Fruit fly (Drosophila melanogaster) whole organism, embryonic: ENCODE measurements around the gene pigs.

Experiments
- B-H1 ChIP-seq: fragments of 200-800 bp; sonication (Bioruptor generic); IDR thresholded peaks from 3 replicates; pipeline ENCODE4 v1.3.6; 2022; ENCODE audit warnings: missing biosample characterization, missing genetic modification characterization
- Bteb2 ChIP-seq: fragments of 200-800 bp; sonication (Bioruptor generic); optimal IDR thresholded peaks from 2 replicates; lab custom pipeline; 2016; ENCODE audit warnings: missing biosample characterization, missing genetic modification characterization
- CG10431 ChIP-seq: fragments of 200-800 bp; sonication (Bioruptor generic); optimal IDR thresholded peaks from 3 replicates; lab custom pipeline; 2018; ENCODE audit warnings: missing biosample characterization, mild to moderate bottlenecking, missing genetic modification characterization
- CG11456 ChIP-seq: fragments of 200-800 bp; sonication (Bioruptor generic); IDR thresholded peaks from 3 replicates; pipeline ENCODE4 v1.3.6; 2022; ENCODE audit warnings: missing biosample characterization, missing genetic modification characterization
- CG12769 ChIP-seq: fragments of 200-800 bp; sonication (Bioruptor generic); optimal IDR thresholded peaks from 2 replicates; lab custom pipeline; 2019; ENCODE audit warnings: missing biosample characterization, mild to moderate bottlenecking, missing genetic modification characterization, moderate library complexity
- CG14050 ChIP-seq: fragments of 200-800 bp; sonication (Bioruptor generic); IDR thresholded peaks from 3 replicates; pipeline ENCODE4 v1.3.6; 2022; ENCODE audit warnings: missing biosample characterization, missing genetic modification characterization
- CG15479 ChIP-seq: fragments of 200-800 bp; sonication (Bioruptor generic); optimal IDR thresholded peaks from 3 replicates; lab custom pipeline; 2019; ENCODE audit warnings: missing biosample characterization, mild to moderate bottlenecking, missing genetic modification characterization, moderate library complexity
- CG15601 ChIP-seq: fragments of 200-800 bp; sonication (Bioruptor generic); optimal IDR thresholded peaks from 3 replicates; lab custom pipeline; 2019; ENCODE audit warnings: missing biosample characterization, mild to moderate bottlenecking, missing genetic modification characterization, moderate library complexity
- CG1647 ChIP-seq: fragments of 200-800 bp; sonication (Bioruptor generic); optimal IDR thresholded peaks from 3 replicates; lab custom pipeline; 2016; ENCODE audit warnings: missing biosample characterization, missing genetic modification characterization
- CG17385 ChIP-seq: fragments of 200-800 bp; sonication (Bioruptor generic); optimal IDR thresholded peaks from 3 replicates; lab custom pipeline; 2018; ENCODE audit warnings: missing biosample characterization, mild to moderate bottlenecking, missing genetic modification characterization
- CG17829 ChIP-seq: fragments of 200-800 bp; optimal IDR thresholded peaks from 2 replicates; lab custom pipeline; 2019; ENCODE audit warnings: missing biosample characterization, mild to moderate bottlenecking, missing genetic modification characterization, moderate library complexity
- CG2889 ChIP-seq: fragments of 200-800 bp; sonication (Bioruptor generic); IDR thresholded peaks from 3 replicates; pipeline ENCODE4 v1.3.6; 2022; ENCODE audit warnings: missing biosample characterization, missing genetic modification characterization
- CG30020 ChIP-seq: fragments of 200-800 bp; optimal IDR thresholded peaks from 2 replicates; lab custom pipeline; 2019; ENCODE audit warnings: missing biosample characterization, mild to moderate bottlenecking, missing genetic modification characterization, moderate library complexity
- CG33213 ChIP-seq: fragments of 200-800 bp; sonication (Bioruptor generic); optimal IDR thresholded peaks from 3 replicates; lab custom pipeline; 2016; ENCODE audit warnings: missing biosample characterization, missing genetic modification characterization
- CG3838 ChIP-seq: fragments of 200-800 bp; sonication (Bioruptor generic); optimal IDR thresholded peaks from 3 replicates; lab custom pipeline; 2016; ENCODE audit warnings: missing biosample characterization, missing genetic modification characterization
- CG6175 ChIP-seq: fragments of 200-800 bp; sonication (Bioruptor generic); IDR thresholded peaks from 3 replicates; pipeline ENCODE4 v1.3.6; 2022; ENCODE audit warnings: missing biosample characterization, missing genetic modification characterization
- CG6272 ChIP-seq: fragments of 200-800 bp; sonication (Bioruptor generic); IDR thresholded peaks from 2 replicates; pipeline ENCODE4 v1.3.6; 2022; ENCODE audit warnings: missing biosample characterization, missing genetic modification characterization
- CG8924 ChIP-seq: fragments of 200-800 bp; optimal IDR thresholded peaks from 3 replicates; lab custom pipeline; 2019; ENCODE audit warnings: missing biosample characterization, mild to moderate bottlenecking, missing genetic modification characterization, moderate library complexity
- Chrac-16 ChIP-seq: fragments of 200-800 bp; sonication (Bioruptor generic); optimal IDR thresholded peaks from 3 replicates; lab custom pipeline; 2016; ENCODE audit warnings: missing biosample characterization, missing genetic modification characterization
- Dip3 ChIP-seq: fragments of 200-800 bp; sonication (Bioruptor generic); optimal IDR thresholded peaks from 3 replicates; lab custom pipeline; 2016; ENCODE audit warnings: missing biosample characterization, missing genetic modification characterization
- Dref ChIP-seq: fragments of 200-800 bp; sonication (Bioruptor generic); IDR thresholded peaks from 2 replicates; pipeline ENCODE4 v1.3.6; 2022; ENCODE audit warnings: missing biosample characterization, missing genetic modification characterization
- Drgx ChIP-seq: fragments of 200-800 bp; sonication (Bioruptor generic); IDR thresholded peaks from 2 replicates; pipeline ENCODE4 v1.3.6; 2022; ENCODE audit warnings: missing biosample characterization, missing genetic modification characterization
- HmgD ChIP-seq: fragments of 200-800 bp; sonication (Bioruptor generic); optimal IDR thresholded peaks from 3 replicates; lab custom pipeline; 2016; ENCODE audit warnings: missing biosample characterization, missing genetic modification characterization
- Hmx ChIP-seq: fragments of 200-800 bp; sonication (Bioruptor generic); optimal IDR thresholded peaks from 2 replicates; lab custom pipeline; 2016; ENCODE audit warnings: missing biosample characterization, missing genetic modification characterization
- MTF-1 ChIP-seq: fragments of 200-800 bp; sonication (Bioruptor generic); optimal IDR thresholded peaks from 2 replicates; lab custom pipeline; 2018; ENCODE audit warnings: missing biosample characterization, mild to moderate bottlenecking, missing genetic modification characterization, borderline replicate concordance
- Myb ChIP-seq: fragments of 200-800 bp; sonication (Bioruptor generic); optimal IDR thresholded peaks from 2 replicates; lab custom pipeline; 2016; ENCODE audit warnings: missing biosample characterization, missing genetic modification characterization
- NK7.1 ChIP-seq: fragments of 200-800 bp; sonication (Bioruptor generic); optimal IDR thresholded peaks from 3 replicates; lab custom pipeline; 2016; ENCODE audit warnings: missing biosample characterization, missing genetic modification characterization
- Ssrp ChIP-seq: fragments of 200-800 bp; sonication (Bioruptor generic); optimal IDR thresholded peaks from 2 replicates; lab custom pipeline; 2018; ENCODE audit warnings: missing biosample characterization, mild to moderate bottlenecking, missing genetic modification characterization, moderate library complexity
- ap ChIP-seq: fragments of 200-800 bp; sonication (Bioruptor generic); IDR thresholded peaks from 2 replicates; pipeline ENCODE4 v1.3.6; 2022; ENCODE audit warnings: missing biosample characterization, missing genetic modification characterization
- ato ChIP-seq: fragments of 200-800 bp; sonication (Bioruptor generic); IDR thresholded peaks from 2 replicates; pipeline ENCODE4 v1.3.6; 2022; ENCODE audit warnings: missing biosample characterization, missing genetic modification characterization; ENCODE audit not compliant: partially characterized antibody
- az2 ChIP-seq: fragments of 200-800 bp; sonication (Bioruptor generic); optimal IDR thresholded peaks from 3 replicates; lab custom pipeline; 2016; ENCODE audit warnings: missing biosample characterization, missing genetic modification characterization
- cas ChIP-seq: fragments of 200-800 bp; sonication (Bioruptor generic); IDR thresholded peaks from 2 replicates; pipeline ENCODE4 v1.3.6; 2022; ENCODE audit warnings: missing biosample characterization, missing genetic modification characterization
- chif ChIP-seq, 2 experiments: fragments of 200-800 bp; sonication (Bioruptor generic); optimal IDR thresholded peaks; 3 replicates each; lab custom pipeline; 2016; ENCODE audit warnings: missing biosample characterization in 2 of 2, missing genetic modification characterization in 2 of 2
- dan ChIP-seq: fragments of 200-800 bp; sonication (Bioruptor generic); IDR thresholded peaks from 2 replicates; pipeline ENCODE4 v1.3.6; 2022; ENCODE audit warnings: missing biosample characterization, missing genetic modification characterization
- fd96Cb ChIP-seq: fragments of 200-800 bp; sonication (Bioruptor generic); optimal IDR thresholded peaks from 2 replicates; lab custom pipeline; 2018; ENCODE audit warnings: missing biosample characterization, mild to moderate bottlenecking, missing genetic modification characterization, moderate library complexity
- gro ChIP-seq: fragments of 200-800 bp; sonication (Bioruptor generic); optimal IDR thresholded peaks from 2 replicates; lab custom pipeline; 2016; ENCODE audit warnings: missing biosample characterization, missing genetic modification characterization
- hb ChIP-seq: fragments of 200-800 bp; sonication (Bioruptor generic); IDR thresholded peaks from 3 replicates; pipeline ENCODE4 v1.3.6; 2022; ENCODE audit warnings: missing biosample characterization, missing genetic modification characterization; ENCODE audit not compliant: partially characterized antibody
- hth ChIP-seq: fragments of >200 bp; optimal IDR thresholded peaks from 2 replicates; lab custom pipeline; 2017; ENCODE audit warnings: inconsistent platforms
- jumu ChIP-seq: fragments of 200-800 bp; sonication (Bioruptor generic); optimal IDR thresholded peaks from 3 replicates; lab custom pipeline; 2016; ENCODE audit warnings: missing biosample characterization, missing genetic modification characterization
- lola ChIP-seq, 3 experiments: fragments of >200 bp in 2 of 3; fragments of 200-800 bp in 1 of 3; sonication (Bioruptor generic) in 1 of 3; optimal IDR thresholded peaks; 2 replicates each; lab custom pipeline; 2017 to 2019; ENCODE audit warnings: missing biosample characterization in 3 of 3, missing genetic modification characterization in 3 of 3, mild to moderate bottlenecking in 1 of 3, moderate library complexity in 1 of 3
- maf-S ChIP-seq: fragments of 200-800 bp; sonication (Bioruptor generic); optimal IDR thresholded peaks from 2 replicates; lab custom pipeline; 2016; ENCODE audit warnings: missing biosample characterization, missing genetic modification characterization
- odd ChIP-seq: fragments of 200-800 bp; sonication (Bioruptor generic); optimal IDR thresholded peaks from 2 replicates; lab custom pipeline; 2017; ENCODE audit warnings: missing biosample characterization, mild to moderate bottlenecking, missing genetic modification characterization
- pan ChIP-seq, 4 experiments: fragments of >200 bp in 3 of 4; fragments of 200-800 bp in 1 of 4; sonication (Bioruptor generic) in 1 of 4; optimal IDR thresholded peaks in 3 of 4; IDR thresholded peaks in 1 of 4; 2 replicates each; pipeline versions ENCODE4 v1.3.6 to Lab custom; 2017 to 2022; ENCODE audit warnings: missing biosample characterization in 2 of 4, missing genetic modification characterization in 2 of 4, mixed read lengths in 1 of 4
- pho ChIP-seq: fragments of 200-800 bp; sonication (Bioruptor generic); optimal IDR thresholded peaks from 2 replicates; lab custom pipeline; 2016; ENCODE audit warnings: missing biosample characterization, missing genetic modification characterization
- pita ChIP-seq: fragments of 200-800 bp; sonication (Bioruptor generic); optimal IDR thresholded peaks from 2 replicates; lab custom pipeline; 2017; ENCODE audit warnings: missing biosample characterization, mild to moderate bottlenecking, missing genetic modification characterization
- tgo ChIP-seq: fragments of 200-800 bp; sonication (Bioruptor generic); IDR thresholded peaks from 3 replicates; pipeline ENCODE4 v1.3.6; 2022; ENCODE audit warnings: missing biosample characterization, missing genetic modification characterization
- toy ChIP-seq: fragments of 200-800 bp; sonication (Bioruptor generic); IDR thresholded peaks from 2 replicates; pipeline ENCODE4 v1.3.6; 2022; ENCODE audit warnings: missing biosample characterization, missing genetic modification characterization
- ttk ChIP-seq: fragments of 200-800 bp; sonication (Bioruptor generic); IDR thresholded peaks from 2 replicates; pipeline ENCODE4 v2.1.2; 2022; ENCODE audit warnings: missing biosample characterization, missing genetic modification characterization
- vvl ChIP-seq: fragments of 200-800 bp; sonication (Bioruptor generic); IDR thresholded peaks from 2 replicates; pipeline ENCODE4 v1.3.6; 2022; ENCODE audit warnings: missing biosample characterization, missing genetic modification characterization
- zfh1 ChIP-seq: fragments of 200-800 bp; sonication (Bioruptor generic); IDR thresholded peaks from 3 replicates; pipeline ENCODE4 v1.3.6; 2022; ENCODE audit warnings: missing biosample characterization, missing genetic modification characterization

Gene pigs

dm6 chrX:6601641-6602276 lies 1.9 kb downstream of the pigs start (continued):
- TF ChIP-seq odd (GFP tag; lab: Kevin White, UChicago): peak; percentile 89
- peak; percentile 89 for TF ChIP-seq CG17385 (GFP tag; lab: Kevin White, UChicago)
- peak; percentile 75 to 84 for TF ChIP-seq chif (GFP tag; optimal IDR thresholded peaks at IDR 0.05; lab: Kevin White, UChicago)
- TF ChIP-seq CG11456 (GFP tag; lab: Robert Waterston, UW): peak; percentile 86
- peak; percentile 76 for TF ChIP-seq NK7.1 (GFP tag; lab: Kevin White, UChicago)
- TF ChIP-seq CG1647 (GFP tag; lab: Kevin White, UChicago): peak; percentile 65
- peak; percentile 66 for TF ChIP-seq CG15479 (GFP tag; lab: Kevin White, UChicago)
- peak; percentile 66 for TF ChIP-seq CG3838 (GFP tag; lab: Kevin White, UChicago)
- peak; percentile 86 for TF ChIP-seq Drgx (GFP tag; lab: Robert Waterston, UW)
- peak; percentile 95 for TF ChIP-seq CG8924 (tag; lab: Kevin White, UChicago)
- peak; percentile 80 for TF ChIP-seq B-H1 (GFP tag; lab: Robert Waterston, UW)
- peak; percentile 91 for TF ChIP-seq tgo (GFP tag; lab: Robert Waterston, UW)
- TF ChIP-seq gro (GFP tag; lab: Kevin White, UChicago): peak; percentile 79
- TF ChIP-seq hb (GFP tag; lab: Robert Waterston, UW): no peak; the same call in 2 of the 3 replicates
- peak; percentile 57; the same call in 1 of the 2 replicates for TF ChIP-seq dan (GFP tag; lab: Robert Waterston, UW)
- peak; percentile 86 for TF ChIP-seq ttk (GFP tag; lab: Robert Waterston, UW)
- TF ChIP-seq Dref (GFP tag; lab: Robert Waterston, UW): peak; percentile 26; the same call in 1 of the 2 replicates
- TF ChIP-seq ato (GFP tag; lab: Robert Waterston, UW): no peak
- peak; percentile 92 for TF ChIP-seq vvl (GFP tag; lab: Robert Waterston, UW)
- peak; percentile 80 for TF ChIP-seq pho (GFP tag; lab: Kevin White, UChicago)
- peak; percentile 90 for TF ChIP-seq Chrac-16 (GFP tag; lab: Kevin White, UChicago)
- TF ChIP-seq MTF-1: peak; percentile 74
- TF ChIP-seq CG17829 (tag; lab: Kevin White, UChicago): peak; percentile 95
- peak; percentile 82 for TF ChIP-seq CG6272 (GFP tag; lab: Robert Waterston, UW)
- TF ChIP-seq az2 (GFP tag; lab: Kevin White, UChicago): peak; percentile 90
- TF ChIP-seq hth: no peak
- peak; percentile 74 for TF ChIP-seq maf-S (GFP tag; lab: Kevin White, UChicago)
- TF ChIP-seq ap (GFP tag; lab: Robert Waterston, UW): peak; percentile 75
- peak; percentile 79 for TF ChIP-seq Bteb2
- no peak for TF ChIP-seq pita (GFP tag; lab: Kevin White, UChicago)
- peak; percentile 94 for TF ChIP-seq Ssrp
- TF ChIP-seq CG15601 (tag; lab: Kevin White, UChicago): peak; percentile 85
- peak; percentile 83 for TF ChIP-seq jumu (GFP tag; lab: Kevin White, UChicago)
- TF ChIP-seq pan (optimal IDR thresholded peaks at IDR 0.05; lab: Kevin White, UChicago): no peak
- peak in 1 of 2 experiments; percentile 91 for TF ChIP-seq pan (GFP tag; optimal IDR thresholded peaks at IDR 0.05 in 1 of 2, IDR thresholded peaks at IDR 0.05 in 1 of 2)
- peak; percentile 79 for TF ChIP-seq CG10431 (GFP tag; lab: Kevin White, UChicago)
- TF ChIP-seq CG33213 (GFP tag; lab: Kevin White, UChicago): peak; percentile 57
- TF ChIP-seq CG30020: peak; percentile 72
- peak; percentile 26 for TF ChIP-seq HmgD
- peak in 1 of 3 experiments; percentile 88 for TF ChIP-seq lola (GFP tag; optimal IDR thresholded peaks at IDR 0.05; lab: Kevin White, UChicago)
- TF ChIP-seq toy (GFP tag; lab: Robert Waterston, UW): peak; percentile 45; the same call in 1 of the 2 replicates
- TF ChIP-seq Dip3 (GFP tag; lab: Kevin White, UChicago): peak; percentile 78
- TF ChIP-seq CG2889: peak; percentile 87
- peak; percentile 19 for TF ChIP-seq Myb (GFP tag; lab: Kevin White, UChicago)
- TF ChIP-seq CG12769: peak; percentile 82
- TF ChIP-seq zfh1: peak; percentile 88
- TF ChIP-seq CG6175 (GFP tag; lab: Robert Waterston, UW): peak; percentile 72; the same call in 2 of the 3 replicates
- TF ChIP-seq Hmx (GFP tag; lab: Kevin White, UChicago): peak; percentile 63
- 0 out of 2 replicates have a peak, but pooled peaks have one; percentile 19 for TF ChIP-seq cas
- peak; percentile 80 for TF ChIP-seq CG14050 (GFP tag; lab: Robert Waterston, UW)
- TF ChIP-seq fd96Cb: peak; percentile 93
